Worm (Caenorhabditis elegans): ENCODE measurements around the gene cox-15.

Gene cox-15

ce11 chrII:11234751-11235150 lies at the start of gene cox-15:
TSS of gene cox-15 (minus strand) at chrII:11234952.
- no peak for TF ChIP-seq unc-62 (GFP tag; optimal IDR thresholded peaks at IDR 0.05)

ce11 chrII:11283803-11284202 lies 49.1 kb upstream of the cox-15 start:
- no peak for TF ChIP-seq unc-62 (GFP tag; optimal IDR thresholded peaks at IDR 0.05)

- no peak for TF ChIP-seq unc-62 (GFP tag; optimal IDR thresholded peaks at IDR 0.05)
These were observed 48.3 kb upstream of the cox-15 start for ce11 chrII:11283013-11283412.

- no peak for TF ChIP-seq unc-62 (GFP tag; optimal IDR thresholded peaks at IDR 0.05)
These were observed 46.9 kb upstream of the cox-15 start, which contains the start of gene unc-130 for ce11 chrII:11281666-11282065. TSS of gene unc-130 (plus strand) at chrII:11281966.

DNA sequence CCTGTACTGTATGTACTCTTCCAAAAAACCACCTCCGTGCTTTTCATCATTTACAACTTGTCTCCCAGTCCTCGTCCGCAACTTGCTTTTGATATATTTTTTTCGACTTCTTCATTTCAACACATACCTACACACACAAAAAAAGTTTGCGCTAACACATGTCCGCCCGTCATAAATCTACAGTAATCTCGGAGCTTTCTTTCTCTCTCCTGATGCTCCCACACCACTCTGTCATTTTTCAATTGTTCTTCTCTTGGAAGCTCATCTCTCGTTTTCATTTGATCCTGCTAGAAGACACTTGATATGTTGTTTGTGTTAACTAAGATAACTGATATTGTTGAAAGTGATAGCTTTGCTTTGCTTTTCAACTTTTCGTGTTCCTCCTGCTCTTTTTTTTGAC lies 46.4 kb upstream of the cox-15 start:
- TF ChIP-seq unc-62 (GFP tag; optimal IDR thresholded peaks at IDR 0.05) = no peak

DNA sequence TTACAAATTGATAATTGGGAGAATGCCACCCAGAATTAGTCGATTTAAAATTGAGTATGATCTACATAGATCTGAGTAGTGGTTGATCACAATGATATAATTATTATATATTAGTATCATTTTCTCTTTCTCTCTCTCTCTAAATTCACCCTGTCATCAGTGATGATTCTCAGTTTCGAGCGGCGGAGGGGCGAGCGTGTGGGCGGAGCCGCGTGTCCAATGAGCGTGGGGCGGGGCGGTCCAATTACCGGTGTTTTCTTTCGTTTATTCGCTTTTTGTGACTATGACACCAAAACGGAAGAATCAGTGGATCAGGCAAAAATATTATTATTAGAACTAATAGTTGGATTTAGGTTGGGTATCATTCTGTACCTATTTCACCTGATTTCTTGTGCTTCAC lies 45.2 kb upstream of the cox-15 start:
- no peak for TF ChIP-seq unc-62 (GFP tag; optimal IDR thresholded peaks at IDR 0.05)

- TF ChIP-seq unc-62 (GFP tag; optimal IDR thresholded peaks at IDR 0.05) = no peak
These were observed 42.1 kb upstream of the cox-15 start for ce11 chrII:11276879-11277278.

DNA sequence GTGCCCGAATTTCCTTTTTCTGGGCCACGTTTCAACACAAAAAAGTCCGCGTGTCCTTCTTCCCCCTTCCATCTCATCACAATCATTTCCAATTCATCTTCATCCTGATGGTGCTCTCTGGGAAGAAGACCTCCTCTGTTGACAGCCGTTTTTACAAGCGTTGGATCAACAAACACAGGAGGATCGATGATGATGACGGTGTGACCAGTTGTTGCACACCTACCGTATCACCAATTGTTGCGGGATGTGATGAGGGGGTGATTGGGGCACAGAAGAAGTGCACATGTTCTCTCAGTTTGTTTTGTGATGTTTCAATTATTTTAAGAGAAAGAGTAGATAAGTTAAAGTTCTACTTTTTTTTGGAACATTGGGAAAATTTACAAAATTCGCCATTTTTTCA lies 40.7 kb upstream of the cox-15 start:
- TF ChIP-seq unc-62 (GFP tag; optimal IDR thresholded peaks at IDR 0.05) = no peak

DNA sequence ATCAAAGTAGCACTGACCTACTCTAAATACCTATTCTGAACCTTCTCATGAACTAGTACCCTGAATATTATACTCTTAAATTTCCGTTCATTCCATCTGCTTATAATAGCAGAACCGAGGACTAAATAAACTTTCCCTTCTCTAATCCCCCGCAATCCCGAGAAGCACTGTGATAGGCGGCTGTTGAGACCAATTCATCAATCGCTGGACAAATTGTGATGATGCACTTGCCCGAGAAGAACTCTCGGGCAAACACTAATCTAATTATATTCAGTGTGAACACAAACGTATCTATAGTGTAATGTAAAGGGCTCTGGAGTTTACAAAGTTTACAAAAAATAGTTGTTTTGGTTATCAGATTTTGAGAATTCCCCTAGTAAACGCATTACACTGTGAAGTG lies 40.1 kb upstream of the cox-15 start:
- TF ChIP-seq unc-62 (GFP tag; optimal IDR thresholded peaks at IDR 0.05) = no peak

- TF ChIP-seq unc-62 (GFP tag; optimal IDR thresholded peaks at IDR 0.05) = no peak
These were observed 36.1 kb upstream of the cox-15 start for ce11 chrII:11270829-11271228.

ce11 chrII:11268822-11269221 lies 34.1 kb upstream of the cox-15 start, which contains the start of gene cut-1:
TSS of gene cut-1 (plus strand) at chrII:11269122.
- no peak for TF ChIP-seq unc-62 (GFP tag; optimal IDR thresholded peaks at IDR 0.05)

- TF ChIP-seq unc-62 (GFP tag; optimal IDR thresholded peaks at IDR 0.05) = no peak
These were observed 26.4 kb upstream of the cox-15 start, which contains the start of gene T05B9.1 for ce11 chrII:11261173-11261572. TSS of gene T05B9.1 (minus strand) at chrII:11261192.

- TF ChIP-seq unc-62 (GFP tag; optimal IDR thresholded peaks at IDR 0.05) = no peak
These were observed 25.0 kb upstream of the cox-15 start for ce11 chrII:11259766-11260165.

DNA sequence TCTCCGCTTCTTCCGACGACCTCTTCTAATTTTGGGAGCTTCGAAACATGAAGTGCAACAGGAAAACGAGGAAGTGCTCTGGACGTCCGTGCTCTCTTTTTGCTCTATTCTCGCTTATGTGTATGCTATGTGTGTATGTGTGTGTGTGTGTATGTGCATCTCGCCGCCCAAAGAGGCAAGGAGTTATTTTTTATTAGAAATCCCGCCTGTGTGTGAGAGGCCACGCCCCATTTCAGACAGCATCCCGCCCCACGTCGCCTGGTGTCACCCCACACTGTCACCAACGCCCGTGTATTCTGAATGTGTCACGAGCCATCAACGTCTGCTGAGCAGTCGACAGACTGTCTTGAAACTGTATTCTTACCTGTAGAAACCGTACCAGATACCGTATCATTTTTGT lies 20.8 kb upstream of the cox-15 start, which contains the start of gene T05B9.2:
T05B9.2 (plus strand) TSS at position 301 of the 400 bp plus-strand sequence.
- TF ChIP-seq unc-62 (GFP tag; optimal IDR thresholded peaks at IDR 0.05) = no peak

DNA sequence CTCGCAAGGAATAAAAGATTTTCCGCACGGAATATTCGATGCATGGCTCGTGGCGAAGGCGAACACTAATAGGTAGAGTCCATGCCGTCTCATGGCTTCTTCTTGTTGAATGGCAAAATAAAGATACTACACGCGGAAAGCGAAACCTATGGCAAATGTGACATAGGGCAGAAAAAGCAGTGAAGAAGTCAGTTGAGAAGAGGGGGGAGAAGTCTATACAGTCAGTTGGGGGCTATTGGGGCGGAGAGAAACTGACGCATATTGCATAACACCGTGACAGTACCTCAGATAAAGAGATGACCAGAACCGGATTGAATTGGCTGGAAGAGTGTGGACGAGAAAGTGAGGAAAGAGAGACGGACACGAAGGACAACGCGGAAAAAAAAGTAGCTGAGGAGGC lies 12.7 kb upstream of the cox-15 start, which contains the start of gene T06D8.10:
T06D8.10 (minus strand) TSS at position 101 of the 400 bp plus-strand sequence.
- TF ChIP-seq unc-62 (GFP tag; optimal IDR thresholded peaks at IDR 0.05) = no peak

DNA sequence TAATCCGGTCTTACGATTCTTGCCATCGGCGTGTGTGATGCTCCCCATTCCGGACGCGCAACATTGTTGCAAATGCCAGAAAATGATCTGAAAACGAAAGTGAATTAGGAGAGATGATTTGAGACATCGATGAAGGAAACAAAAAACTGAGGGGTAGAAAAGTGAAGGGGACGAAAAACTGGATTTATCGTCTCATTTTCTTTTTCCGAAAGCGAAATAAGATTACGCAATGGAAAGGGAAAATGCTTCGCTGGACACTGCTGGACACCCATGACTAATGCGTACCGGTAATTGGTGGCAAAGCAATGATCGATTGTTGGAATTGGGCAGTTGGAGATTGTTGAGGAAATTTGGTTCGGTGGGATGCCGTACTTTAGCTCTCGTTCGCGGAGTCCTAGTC lies 11.8 kb upstream of the cox-15 start:
- TF ChIP-seq unc-62 (GFP tag; optimal IDR thresholded peaks at IDR 0.05) = no peak

DNA sequence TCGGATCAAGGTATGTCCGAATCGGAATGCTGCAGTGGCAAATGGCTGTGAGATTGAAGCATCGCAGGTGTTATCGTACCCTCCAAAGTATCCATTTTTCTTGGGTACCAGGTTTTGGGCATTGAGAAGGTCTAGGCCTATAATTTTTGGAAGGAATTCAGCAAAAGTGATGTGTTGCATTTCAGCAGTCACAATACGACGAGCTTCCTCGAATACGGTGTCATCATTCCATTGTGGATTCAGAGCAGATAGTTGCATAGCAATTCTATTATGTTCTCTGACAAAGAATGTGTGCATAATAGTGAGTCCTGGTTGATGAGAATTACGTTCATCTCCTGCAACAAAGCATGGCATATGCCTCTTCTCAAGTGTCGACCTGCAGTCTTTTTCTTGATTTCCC lies 8.2 kb upstream of the cox-15 start:
- no peak for TF ChIP-seq unc-62 (GFP tag; optimal IDR thresholded peaks at IDR 0.05)

- no peak for TF ChIP-seq unc-62 (GFP tag; optimal IDR thresholded peaks at IDR 0.05)
These were observed 6.7 kb upstream of the cox-15 start for ce11 chrII:11241497-11241896.
